Worm (Caenorhabditis elegans): Measurements from ENCODE around the gene str-255.

str-255 gene

DNA sequence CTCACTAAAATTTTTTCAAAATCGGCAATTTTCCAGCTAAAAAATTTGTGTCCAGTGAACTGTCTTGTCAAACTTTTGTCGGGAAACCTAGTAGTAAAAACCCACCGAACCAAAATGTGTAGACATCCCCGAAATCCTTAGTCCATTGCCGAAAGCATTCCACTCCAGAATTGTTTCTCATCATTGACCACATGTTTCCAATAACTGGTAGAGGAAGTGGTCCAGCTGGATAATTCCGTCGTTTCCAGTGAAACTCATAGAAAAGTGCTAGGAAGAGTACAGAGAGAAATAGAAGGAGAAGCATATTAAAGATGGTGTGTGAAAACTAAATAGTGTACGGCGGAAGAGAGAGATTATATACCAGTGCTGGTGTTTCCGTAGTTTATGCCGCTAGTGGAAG, 40.4 kb upstream of the str-255 start, which contains the start of gene cyp-33C12:
TSS of gene cyp-33C12 (minus strand) at position 321 of the 400 bp plus-strand sequence.
- no peak for TF ChIP-seq pqm-1 (tag; optimal IDR thresholded peaks at IDR 0.05)
- no peak for TF ChIP-seq K02D7.2 (tag; optimal IDR thresholded peaks at IDR 0.05)
- no peak for TF ChIP-seq pag-3 (tag; optimal IDR thresholded peaks at IDR 0.05; ENCODE audit: borderline replicate concordance)
- TF ChIP-seq pax-1 (tag; optimal IDR thresholded peaks at IDR 0.05), result no peak
- no peak for TF ChIP-seq tbx-7 (tag; optimal IDR thresholded peaks at IDR 0.05)
- TF ChIP-seq ceh-48 (tag; optimal IDR thresholded peaks at IDR 0.05), result no peak
- no peak for TF ChIP-seq C08G9.2 (tag; optimal IDR thresholded peaks at IDR 0.05)
- no peak for TF ChIP-seq fax-1 (tag; optimal IDR thresholded peaks at IDR 0.05)

DNA sequence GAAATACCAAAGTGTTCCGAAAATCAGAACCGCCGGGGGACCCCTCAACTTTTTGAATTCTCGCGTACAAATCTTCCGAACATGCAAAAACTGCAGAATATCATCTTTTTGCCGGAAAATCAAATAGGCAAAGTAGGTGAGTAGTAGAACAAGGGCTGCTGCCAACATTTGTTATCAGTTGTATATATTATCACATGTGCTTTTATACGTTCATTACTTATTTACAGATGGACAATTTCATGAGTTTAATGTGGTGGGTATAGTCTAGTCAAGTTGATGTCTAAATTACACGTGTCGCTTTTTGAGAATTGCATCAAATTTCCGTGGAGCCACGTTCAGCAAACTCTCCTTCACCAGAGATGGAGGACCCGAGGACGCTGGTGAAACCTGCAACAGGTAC, 37.6 kb upstream of the str-255 start, which contains the start of gene cyp-32B1:
TSS of gene cyp-32B1 (minus strand) at position 176 of the 400 bp plus-strand sequence.
- no peak for TF ChIP-seq unc-86 (tag; optimal IDR thresholded peaks at IDR 0.05)
- no peak for TF ChIP-seq pag-3 (tag; optimal IDR thresholded peaks at IDR 0.05; ENCODE audit: borderline replicate concordance)
- TF ChIP-seq gmeb-2 (tag; optimal IDR thresholded peaks at IDR 0.05), result no peak
- no peak for TF ChIP-seq C38D4.7 (GFP tag; optimal IDR thresholded peaks at IDR 0.05)
- TF ChIP-seq unc-42 (tag; optimal IDR thresholded peaks at IDR 0.05), result no peak
- TF ChIP-seq ztf-16 (tag; optimal IDR thresholded peaks at IDR 0.05), result no peak
- TF ChIP-seq pros-1 (tag; optimal IDR thresholded peaks at IDR 0.05), result no peak
- TF ChIP-seq K02D7.2 (tag; optimal IDR thresholded peaks at IDR 0.05), result no peak
- TF ChIP-seq pqm-1 (tag; optimal IDR thresholded peaks at IDR 0.05), result no peak
- TF ChIP-seq madf-2 (tag; optimal IDR thresholded peaks at IDR 0.05), result no peak
- TF ChIP-seq ceh-22 (tag; optimal IDR thresholded peaks at IDR 0.05), result no peak
- TF ChIP-seq nfya-1 (tag; optimal IDR thresholded peaks at IDR 0.05), result no peak
- no peak for TF ChIP-seq elt-4 (tag; optimal IDR thresholded peaks at IDR 0.05)
- TF ChIP-seq sdc-2 (tag; optimal IDR thresholded peaks at IDR 0.05), result no peak
- TF ChIP-seq ceh-45 (GFP tag; IDR thresholded peaks at IDR 0.05), result no peak
- no peak for TF ChIP-seq lim-6 (tag; optimal IDR thresholded peaks at IDR 0.05)

ce11 chrV:2200402-2200801, 36.8 kb upstream of the str-255 start:
- TF ChIP-seq ceh-9 (tag; optimal IDR thresholded peaks at IDR 0.05) (no peak), ceh-6 (GFP tag; optimal IDR thresholded peaks at IDR 0.05) (no peak), fkh-6 (tag; optimal IDR thresholded peaks at IDR 0.05) (no peak), syd-9 (tag; optimal IDR thresholded peaks at IDR 0.05) (no peak)

ce11 chrV:2199594-2199993, 36.0 kb upstream of the str-255 start:
- TF ChIP-seq sdc-2 (tag; optimal IDR thresholded peaks at IDR 0.05), result no peak
- no peak for TF ChIP-seq nhr-232 (tag; optimal IDR thresholded peaks at IDR 0.05)
- no peak for TF ChIP-seq lim-6 (tag; optimal IDR thresholded peaks at IDR 0.05)

ce11 chrV:2192117-2192516, 28.5 kb upstream of the str-255 start, which contains the start of gene nhr-13:
TSS of gene nhr-13 (plus strand) at chrV:2192485.
- TF ChIP-seq K02D7.2 (tag; optimal IDR thresholded peaks at IDR 0.05), result no peak
- no peak for TF ChIP-seq hlh-6 (tag; optimal IDR thresholded peaks at IDR 0.05)

ce11 chrV:2191122-2191521, 27.5 kb upstream of the str-255 start, which contains the start of gene srbc-42:
TSS of gene srbc-42 (minus strand) at chrV:2191222.
- TF ChIP-seq ceh-19 (GFP tag; optimal IDR thresholded peaks at IDR 0.05) (no peak), ama-1 (optimal IDR thresholded peaks at IDR 0.05) (no peak), ceh-30 (tag; optimal IDR thresholded peaks at IDR 0.05) (no peak), ceh-6 (GFP tag; optimal IDR thresholded peaks at IDR 0.05) (no peak), hlh-8 (tag; optimal IDR thresholded peaks at IDR 0.05) (no peak), ceh-34 (tag; optimal IDR thresholded peaks at IDR 0.05) (no peak), tbx-2 (tag; optimal IDR thresholded peaks at IDR 0.05) (no peak)
